Fruit fly (Drosophila melanogaster) S2 (cell line): ENCODE measurements around the gene CG13108.

ENCODE experiments used
- CG8478 ChIP-seq: fragments of >200 bp; optimal IDR thresholded peaks from 2 replicates; lab custom pipeline; 2018
- CTCF ChIP-seq, 2 experiments: fragments of >200 bp; optimal IDR thresholded peaks; 2 replicates each; lab custom pipeline; 2018

- TF ChIP-seq CG8478 = no peak
- no peak for TF ChIP-seq CTCF (optimal IDR thresholded peaks at IDR 0.05; lab: Kevin White, UChicago)
These were observed 23.0 kb upstream of the CG13108 start for dm6 chr2L:9140945-9141440.
